Worm (Caenorhabditis elegans) whole organism, young adult: ENCODE data around the gene clk-2.

Source experiments
- B0336.3 ChIP-seq: fragments of 200-800 bp; sonication (Bioruptor generic); IDR thresholded peaks from 2 replicates; pipeline ENCODE4 v1.3.6; 2022; ENCODE audit warnings: missing genetic modification characterization, missing compliant biosample characterization
- D2030.7 ChIP-seq: fragments of 200-800 bp; sonication (Bioruptor generic); IDR thresholded peaks from 2 replicates; pipeline ENCODE4 v1.3.6; 2022; ENCODE audit warnings: missing genetic modification reagents, missing genetic modification characterization, missing compliant biosample characterization
- F10E7.11 ChIP-seq: sonication (generic microtip); optimal IDR thresholded peaks from 2 replicates; lab custom pipeline; 2017; ENCODE audit warnings: mild to moderate bottlenecking, missing genetic modification characterization, moderate library complexity, missing compliant biosample characterization
- F22D6.2 ChIP-seq: sonication (generic microtip); optimal IDR thresholded peaks from 2 replicates; lab custom pipeline; 2016; ENCODE audit warnings: mild to moderate bottlenecking, missing genetic modification characterization, missing compliant biosample characterization
- F23B12.7 ChIP-seq: sonication (generic microtip); optimal IDR thresholded peaks from 2 replicates; lab custom pipeline; 2017; ENCODE audit warnings: missing genetic modification characterization, mild to moderate bottlenecking, missing compliant biosample characterization, antibody characterized with exemption, moderate library complexity; ENCODE audit not compliant: insufficient read depth
- F39B2.1 ChIP-seq: fragments of 200-800 bp; sonication (Bioruptor generic); IDR thresholded peaks from 2 replicates; pipeline ENCODE4 v1.3.6; 2022; ENCODE audit warnings: missing genetic modification reagents, missing genetic modification characterization, missing compliant biosample characterization
- T26A5.8 ChIP-seq: sonication (generic microtip); optimal IDR thresholded peaks from 2 replicates; lab custom pipeline; 2016; ENCODE audit warnings: missing genetic modification characterization, missing compliant biosample characterization
- Y53F4B.3 ChIP-seq: fragments of 200-800 bp; sonication (Bioruptor generic); IDR thresholded peaks from 2 replicates; pipeline ENCODE4 v1.3.6; 2022; ENCODE audit warnings: missing genetic modification reagents, missing genetic modification characterization, missing compliant biosample characterization
- Y53G8AR.9 ChIP-seq: fragments of 200-800 bp; sonication (Bioruptor generic); conservative IDR thresholded peaks from 2 replicates; pipeline ENCODE4 v1.3.6; 2022; ENCODE audit warnings: missing genetic modification reagents, missing genetic modification characterization, missing compliant biosample characterization
- Y67H2A.10 ChIP-seq: fragments of 200-800 bp; sonication (Bioruptor generic); conservative IDR thresholded peaks from 2 replicates; pipeline ENCODE4 v1.3.6; 2022; ENCODE audit warnings: missing genetic modification reagents, missing genetic modification characterization, missing compliant biosample characterization
- akir-1 ChIP-seq: fragments of 200-800 bp; sonication (Bioruptor generic); optimal IDR thresholded peaks from 2 replicates; lab custom pipeline; 2018; ENCODE audit warnings: mild to moderate bottlenecking, missing genetic modification characterization, moderate library complexity, missing compliant biosample characterization
- attf-5 ChIP-seq: fragments of 200-800 bp; sonication (Bioruptor generic); optimal IDR thresholded peaks from 2 replicates; lab custom pipeline; 2018; ENCODE audit warnings: mild to moderate bottlenecking, missing genetic modification characterization, missing compliant biosample characterization
- cebp-1 ChIP-seq, 2 experiments: fragments of 200-800 bp in 1 of 2; sonication (Bioruptor generic) in 1 of 2; sonication (generic microtip) in 1 of 2; IDR thresholded peaks in 1 of 2; optimal IDR thresholded peaks in 1 of 2; 2 replicates each; pipeline versions ENCODE4 v1.3.6 to Lab custom; 2017 to 2022; ENCODE audit warnings: missing compliant biosample characterization in 2 of 2, missing genetic modification characterization in 2 of 2, mild to moderate bottlenecking in 1 of 2, missing genetic modification reagents in 1 of 2, moderate library complexity in 1 of 2
- ceh-100 ChIP-seq: fragments of 200-800 bp; sonication (Bioruptor generic); IDR thresholded peaks from 2 replicates; pipeline ENCODE4 v1.3.6; 2022; ENCODE audit warnings: missing genetic modification reagents, missing genetic modification characterization, missing compliant biosample characterization
- ceh-27 ChIP-seq: fragments of 200-800 bp; sonication (Bioruptor generic); optimal IDR thresholded peaks from 2 replicates; lab custom pipeline; 2018; ENCODE audit warnings: mild to moderate bottlenecking, missing genetic modification characterization, moderate library complexity, missing compliant biosample characterization
- ceh-91 ChIP-seq: fragments of 200-800 bp; sonication (Bioruptor generic); IDR thresholded peaks from 2 replicates; pipeline ENCODE4 v1.3.6; 2022; ENCODE audit warnings: missing genetic modification reagents, missing genetic modification characterization, missing compliant biosample characterization
- dpff-1 ChIP-seq: sonication (generic microtip); optimal IDR thresholded peaks from 2 replicates; lab custom pipeline; 2017; ENCODE audit warnings: mild to moderate bottlenecking, missing genetic modification characterization, missing compliant biosample characterization
- efl-1 ChIP-seq: fragments of 150-350 bp; optimal IDR thresholded peaks from 2 replicates; lab custom pipeline; 2014; ENCODE audit warnings: missing biosample characterization, missing genetic modification reagents, missing genetic modification characterization
- ekl-4 ChIP-seq: fragments of 200-800 bp; sonication (Bioruptor generic); IDR thresholded peaks from 2 replicates; pipeline ENCODE4 v1.3.6; 2022; ENCODE audit warnings: missing genetic modification reagents, missing genetic modification characterization, missing compliant biosample characterization
- ets-4 ChIP-seq: fragments of 200-800 bp; sonication (Bioruptor generic); optimal IDR thresholded peaks from 2 replicates; lab custom pipeline; 2018; ENCODE audit warnings: mild to moderate bottlenecking, missing genetic modification characterization, missing compliant biosample characterization
- gei-17 ChIP-seq: fragments of 200-800 bp; sonication (Bioruptor generic); optimal IDR thresholded peaks from 2 replicates; lab custom pipeline; 2018; ENCODE audit warnings: mild to moderate bottlenecking, missing genetic modification characterization, missing compliant biosample characterization
- hmg-20 ChIP-seq: fragments of 200-800 bp; sonication (Bioruptor generic); IDR thresholded peaks from 2 replicates; pipeline ENCODE4 v1.3.6; 2022; ENCODE audit warnings: missing genetic modification reagents, missing genetic modification characterization, missing compliant biosample characterization
- lsy-27 ChIP-seq: sonication (generic microtip); optimal IDR thresholded peaks from 2 replicates; lab custom pipeline; 2017; ENCODE audit warnings: missing genetic modification characterization, mild to moderate bottlenecking, missing compliant biosample characterization, antibody characterized with exemption, missing genotype, borderline replicate concordance; ENCODE audit not compliant: insufficient read depth
- mel-28 ChIP-seq: sonication (generic microtip); optimal IDR thresholded peaks from 2 replicates; lab custom pipeline; 2016; ENCODE audit warnings: borderline replicate concordance, mild to moderate bottlenecking, missing genetic modification characterization, missing compliant biosample characterization
- mes-4 ChIP-seq: sonication (generic microtip); optimal IDR thresholded peaks from 2 replicates; lab custom pipeline; 2016; ENCODE audit warnings: missing genotype, missing genetic modification characterization, missing compliant biosample characterization
- nhr-120 ChIP-seq: fragments of 200-800 bp; sonication (Bioruptor generic); IDR thresholded peaks from 2 replicates; pipeline ENCODE4 v1.3.6; 2022; ENCODE audit warnings: missing genetic modification characterization, missing compliant biosample characterization
- pbrm-1 ChIP-seq: fragments of 200-800 bp; sonication (Bioruptor generic); IDR thresholded peaks from 2 replicates; pipeline ENCODE4 v1.3.6; 2022; ENCODE audit warnings: missing genetic modification reagents, missing genetic modification characterization, missing compliant biosample characterization
- rcor-1 ChIP-seq: fragments of 200-800 bp; sonication (Bioruptor generic); IDR thresholded peaks from 2 replicates; pipeline ENCODE4 v1.3.6; 2022; ENCODE audit warnings: missing genetic modification reagents, missing genetic modification characterization, missing compliant biosample characterization
- repo-1 ChIP-seq: sonication (generic microtip); optimal IDR thresholded peaks from 2 replicates; lab custom pipeline; 2017; ENCODE audit warnings: mild to moderate bottlenecking, missing genetic modification characterization, missing compliant biosample characterization
- sdz-38 ChIP-seq: sonication (generic microtip); optimal IDR thresholded peaks from 2 replicates; lab custom pipeline; 2016; ENCODE audit warnings: missing genotype, missing genetic modification characterization, missing compliant biosample characterization
- sea-2 ChIP-seq: fragments of 200-800 bp; sonication (Bioruptor generic); IDR thresholded peaks from 2 replicates; pipeline ENCODE4 v1.3.6; 2022; ENCODE audit warnings: missing genetic modification characterization, missing compliant biosample characterization
- snpc-3.4 ChIP-seq: sonication (generic microtip); optimal IDR thresholded peaks from 2 replicates; lab custom pipeline; 2017; ENCODE audit warnings: missing genetic modification characterization, mild to moderate bottlenecking, missing compliant biosample characterization, antibody characterized with exemption, moderate library complexity, missing genotype, missing genetic modification reagents
- tbx-9 ChIP-seq: sonication (generic microtip); optimal IDR thresholded peaks from 2 replicates; lab custom pipeline; 2016; ENCODE audit warnings: borderline replicate concordance, missing genetic modification characterization, inconsistent platforms, missing compliant biosample characterization
- ztf-26 ChIP-seq: sonication (generic microtip); optimal IDR thresholded peaks from 2 replicates; lab custom pipeline; 2017; ENCODE audit warnings: missing genetic modification characterization, missing compliant biosample characterization

The clk-2 gene

ce11 chrIII:7545189-7545588 is 26.9 kb upstream of the clk-2 start:
- no peak for TF ChIP-seq sdz-38 (tag; lab: Kevin White, UChicago)
- no peak for TF ChIP-seq F10E7.11 (tag; lab: Kevin White, UChicago)
- TF ChIP-seq attf-5: no peak

ce11 chrIII:7544211-7544610 is 25.9 kb upstream of the clk-2 start:
- TF ChIP-seq cebp-1 (GFP tag; IDR thresholded peaks at IDR 0.05; lab: Robert Waterston, UW): no peak
- no peak for TF ChIP-seq cebp-1 (tag; optimal IDR thresholded peaks at IDR 0.05; lab: Kevin White, UChicago)
- TF ChIP-seq tbx-9 (tag; lab: Kevin White, UChicago): no peak
- TF ChIP-seq ceh-91 (GFP tag; lab: Robert Waterston, UW): no peak
- no peak for TF ChIP-seq D2030.7
- TF ChIP-seq F22D6.2: no peak
- no peak for TF ChIP-seq nhr-120
- no peak for TF ChIP-seq ceh-100 (GFP tag; lab: Robert Waterston, UW)
- no peak for TF ChIP-seq ekl-4 (GFP tag; lab: Robert Waterston, UW)
- no peak for TF ChIP-seq Y53G8AR.9 (GFP tag; lab: Robert Waterston, UW)
- TF ChIP-seq, all 124 proteins: peak for 0

- TF ChIP-seq gei-17 (GFP tag; lab: Kevin White, UChicago): no peak
- no peak for TF ChIP-seq pbrm-1
- TF ChIP-seq rcor-1: no peak
- TF ChIP-seq snpc-3.4 (tag; lab: Kevin White, UChicago): no peak
- TF ChIP-seq, all 124 proteins: peak for 0
Measured at ce11 chrIII:7542037-7542436, 23.7 kb upstream of the clk-2 start.

- TF ChIP-seq efl-1 (GFP tag; lab: Kevin White, UChicago) (no peak), T26A5.8 (tag; lab: Kevin White, UChicago) (no peak), mes-4 (no peak), F23B12.7 (tag; lab: Kevin White, UChicago) (no peak), ceh-27 (GFP tag; lab: Kevin White, UChicago) (no peak), hmg-20 (GFP tag; lab: Robert Waterston, UW) (no peak), B0336.3 (GFP tag; lab: Robert Waterston, UW) (no peak), mel-28 (tag; lab: Kevin White, UChicago) (no peak), Y67H2A.10 (GFP tag; lab: Robert Waterston, UW) (no peak), ets-4 (no peak), sea-2 (GFP tag; lab: Robert Waterston, UW) (no peak), ekl-4 (GFP tag; lab: Robert Waterston, UW) (no peak)
Measured at ce11 chrIII:7536559-7536958, 18.2 kb upstream of the clk-2 start, which contains the start of gene lin-39. Gene lin-39 (minus strand): TSS chrIII:7536632.

- TF ChIP-seq lsy-27 (tag; lab: Kevin White, UChicago): no peak
- no peak for TF ChIP-seq akir-1 (GFP tag; lab: Kevin White, UChicago)
- no peak for TF ChIP-seq Y53F4B.3
- no peak for TF ChIP-seq F39B2.1 (GFP tag; lab: Robert Waterston, UW)
- TF ChIP-seq efl-1 (GFP tag; lab: Kevin White, UChicago): no peak
- TF ChIP-seq repo-1 (tag; lab: Kevin White, UChicago): no peak
- no peak for TF ChIP-seq ztf-26 (tag; lab: Kevin White, UChicago)
- TF ChIP-seq dpff-1 (tag; lab: Kevin White, UChicago): no peak
Measured at ce11 chrIII:7535347-7535746, 17.0 kb upstream of the clk-2 start.
